Worm (Caenorhabditis elegans): ENCODE measurements around the gene F41C3.1.

Gene F41C3.1

ce11 chrII:4739984-4740462 lies 12.1 kb upstream of the F41C3.1 start, which contains the start of gene eas-1 (continued):
- TF ChIP-seq sdc-2 (tag; optimal IDR thresholded peaks at IDR 0.05) (peak; percentile 1), ama-1 (optimal IDR thresholded peaks at IDR 0.05) (no peak), T23F11.4 (GFP tag; optimal IDR thresholded peaks at IDR 0.05) (no peak), fax-1 (tag; optimal IDR thresholded peaks at IDR 0.05) (no peak), elt-4 (tag; optimal IDR thresholded peaks at IDR 0.05) (no peak), tbx-7 (tag; optimal IDR thresholded peaks at IDR 0.05) (peak; percentile 93)

ce11 chrII:4741527-4742187 lies 10.4 kb upstream of the F41C3.1 start, which contains the start of gene acs-11:
acs-11 (plus strand) TSS chrII:4742137.
- no peak for TF ChIP-seq K09A11.1 (tag; optimal IDR thresholded peaks at IDR 0.05; ENCODE audit: insufficient read depth)
- TF ChIP-seq ceh-2 (tag; optimal IDR thresholded peaks at IDR 0.05): no peak
- no peak for TF ChIP-seq sox-4 (tag; optimal IDR thresholded peaks at IDR 0.05)
- TF ChIP-seq unc-42 (tag; optimal IDR thresholded peaks at IDR 0.05): no peak
- no peak for TF ChIP-seq ref-2 (tag; optimal IDR thresholded peaks at IDR 0.05)
- TF ChIP-seq pax-1 (tag; optimal IDR thresholded peaks at IDR 0.05): no peak
- TF ChIP-seq ceh-9 (tag; optimal IDR thresholded peaks at IDR 0.05): no peak
- no peak for TF ChIP-seq pha-4 (tag; optimal IDR thresholded peaks at IDR 0.05)
- no peak for TF ChIP-seq Y22D7AL.16 (tag; optimal IDR thresholded peaks at IDR 0.05)
- TF ChIP-seq ceh-31 (tag; optimal IDR thresholded peaks at IDR 0.05): no peak
- no peak for TF ChIP-seq C08G9.2 (tag; optimal IDR thresholded peaks at IDR 0.05)
- TF ChIP-seq T23F11.4 (GFP tag; optimal IDR thresholded peaks at IDR 0.05): no peak
- no peak for TF ChIP-seq fkh-6 (tag; optimal IDR thresholded peaks at IDR 0.05)
- no peak for TF ChIP-seq hlh-13 (GFP tag; optimal IDR thresholded peaks at IDR 0.05)
- no peak for TF ChIP-seq ceh-24 (tag; optimal IDR thresholded peaks at IDR 0.05)
- TF ChIP-seq eyg-1 (tag; optimal IDR thresholded peaks at IDR 0.05): no peak

ce11 chrII:4745281-4745680 lies 6.8 kb upstream of the F41C3.1 start:
- no peak for TF ChIP-seq ref-2 (tag; optimal IDR thresholded peaks at IDR 0.05)
- TF ChIP-seq sox-4 (tag; optimal IDR thresholded peaks at IDR 0.05): no peak
- TF ChIP-seq elt-4 (tag; optimal IDR thresholded peaks at IDR 0.05): no peak
- no peak for TF ChIP-seq unc-42 (tag; optimal IDR thresholded peaks at IDR 0.05)
- no peak for TF ChIP-seq ceh-24 (tag; optimal IDR thresholded peaks at IDR 0.05)
- no peak for TF ChIP-seq lin-11 (tag; optimal IDR thresholded peaks at IDR 0.05)
- no peak for TF ChIP-seq C38D4.7 (GFP tag; optimal IDR thresholded peaks at IDR 0.05)

- TF ChIP-seq ceh-34 (tag; optimal IDR thresholded peaks at IDR 0.05): no peak
- TF ChIP-seq hlh-30 (tag; optimal IDR thresholded peaks at IDR 0.05; ENCODE audit: insufficient read depth): peak; percentile 22
Measured at ce11 chrII:4747063-4747462, 5.0 kb upstream of the F41C3.1 start.

ce11 chrII:4747697-4748096 lies 4.4 kb upstream of the F41C3.1 start:
- no peak for TF ChIP-seq tbx-2 (tag; optimal IDR thresholded peaks at IDR 0.05)
- TF ChIP-seq pax-1 (tag; optimal IDR thresholded peaks at IDR 0.05): no peak
- no peak for TF ChIP-seq hlh-6 (tag; optimal IDR thresholded peaks at IDR 0.05)

ce11 chrII:4748374-4748773 lies 3.7 kb upstream of the F41C3.1 start:
- TF ChIP-seq Y22D7AL.16 (tag; optimal IDR thresholded peaks at IDR 0.05) (no peak), ceh-31 (tag; optimal IDR thresholded peaks at IDR 0.05) (no peak), nhr-11 (tag; optimal IDR thresholded peaks at IDR 0.05) (no peak), F13H6.1 (tag; optimal IDR thresholded peaks at IDR 0.05) (no peak), tbx-7 (tag; optimal IDR thresholded peaks at IDR 0.05) (no peak)

- no peak for TF ChIP-seq Y22D7AL.16 (tag; optimal IDR thresholded peaks at IDR 0.05)
- TF ChIP-seq npax-4 (tag; optimal IDR thresholded peaks at IDR 0.05): no peak
- TF ChIP-seq unc-86 (tag; optimal IDR thresholded peaks at IDR 0.05): no peak
- TF ChIP-seq sox-2 (GFP tag; IDR thresholded peaks at IDR 0.05): no peak
- TF ChIP-seq lin-11 (tag; optimal IDR thresholded peaks at IDR 0.05): no peak
- no peak for TF ChIP-seq fkh-6 (tag; optimal IDR thresholded peaks at IDR 0.05)
- no peak for TF ChIP-seq elt-4 (tag; optimal IDR thresholded peaks at IDR 0.05)
- no peak for TF ChIP-seq K02D7.2 (tag; optimal IDR thresholded peaks at IDR 0.05)
- TF ChIP-seq ets-4 (tag; optimal IDR thresholded peaks at IDR 0.05): no peak
- no peak for TF ChIP-seq mec-3 (tag; optimal IDR thresholded peaks at IDR 0.05; ENCODE audit: borderline replicate concordance)
- no peak for TF ChIP-seq ceh-9 (tag; optimal IDR thresholded peaks at IDR 0.05)
- TF ChIP-seq hlh-15 (tag; optimal IDR thresholded peaks at IDR 0.05): no peak
Measured at ce11 chrII:4749581-4749980, 2.5 kb upstream of the F41C3.1 start, which contains the start of gene F41C3.2. F41C3.2 (plus strand) TSS chrII:4749968.
